Fruit fly (Drosophila melanogaster) whole organism, pupa: ENCODE measurements around the gene NELF-B.
A peak's percentile ranks its signal among the peaks of the same experiment; 100 is the strongest.

ENCODE experiments used
- CG10348 ChIP-seq: fragments of 200-800 bp; sonication (Bioruptor generic); IDR thresholded peaks from 2 replicates; pipeline ENCODE4 v1.3.6; 2022; ENCODE audit warnings: missing biosample characterization, missing genetic modification characterization
- CG12605 ChIP-seq: fragments of 200-800 bp; sonication (Bioruptor generic); IDR thresholded peaks from 2 replicates; pipeline ENCODE4 v1.3.6; 2022; ENCODE audit warnings: missing biosample characterization, missing genetic modification characterization
- CG13204 ChIP-seq: fragments of 200-800 bp; sonication (Bioruptor generic); optimal IDR thresholded peaks from 2 replicates; lab custom pipeline; 2018; ENCODE audit warnings: missing biosample characterization, mild to moderate bottlenecking, missing genetic modification characterization, moderate library complexity
- CG14655 ChIP-seq: fragments of 200-800 bp; sonication (Bioruptor generic); optimal IDR thresholded peaks from 3 replicates; lab custom pipeline; 2017; ENCODE audit warnings: mild to moderate bottlenecking, missing biosample characterization, missing genetic modification reagents, missing genetic modification characterization
- CG15710 ChIP-seq: fragments of 200-800 bp; sonication (Bioruptor generic); optimal IDR thresholded peaks from 2 replicates; lab custom pipeline; 2018; ENCODE audit warnings: missing biosample characterization, mild to moderate bottlenecking, missing genetic modification characterization, moderate library complexity
- CG17806 ChIP-seq: fragments of 200-800 bp; sonication (Bioruptor generic); optimal IDR thresholded peaks from 2 replicates; lab custom pipeline; 2018; ENCODE audit warnings: missing biosample characterization, mild to moderate bottlenecking, missing genetic modification characterization, moderate library complexity
- CG32121 ChIP-seq: fragments of 200-800 bp; sonication (Bioruptor generic); IDR thresholded peaks from 2 replicates; pipeline ENCODE4 v1.3.6; 2022; ENCODE audit warnings: missing biosample characterization, missing genetic modification characterization
- CG34367 ChIP-seq: fragments of 200-800 bp; sonication (Bioruptor generic); optimal IDR thresholded peaks from 2 replicates; lab custom pipeline; 2018; ENCODE audit warnings: missing biosample characterization, mild to moderate bottlenecking, missing genetic modification characterization
- CG4496 ChIP-seq: fragments of 200-800 bp; sonication (Bioruptor generic); IDR thresholded peaks from 3 replicates; pipeline ENCODE4 v1.3.6; 2022; ENCODE audit warnings: missing biosample characterization, missing genetic modification characterization
- CG8159 ChIP-seq: fragments of 200-800 bp; sonication (Bioruptor generic); optimal IDR thresholded peaks from 3 replicates; lab custom pipeline; 2018; ENCODE audit warnings: missing biosample characterization, mild to moderate bottlenecking, missing genetic modification characterization, moderate library complexity
- CG8301 ChIP-seq: fragments of 200-800 bp; sonication (Bioruptor generic); optimal IDR thresholded peaks from 2 replicates; lab custom pipeline; 2018; ENCODE audit warnings: missing biosample characterization, mild to moderate bottlenecking, missing genetic modification characterization
- CG9948 ChIP-seq: fragments of 200-800 bp; sonication (Bioruptor generic); optimal IDR thresholded peaks from 2 replicates; lab custom pipeline; 2018; ENCODE audit warnings: missing biosample characterization, mild to moderate bottlenecking, missing genetic modification characterization, moderate library complexity
- D1 ChIP-seq: fragments of 200-800 bp; sonication (Bioruptor generic); optimal IDR thresholded peaks from 2 replicates; lab custom pipeline; 2018; ENCODE audit warnings: missing biosample characterization, mild to moderate bottlenecking, missing genetic modification characterization, moderate library complexity
- EcR ChIP-seq: fragments of 200-800 bp; sonication (Bioruptor generic); optimal IDR thresholded peaks from 3 replicates; lab custom pipeline; 2019; ENCODE audit warnings: missing biosample characterization, missing genetic modification characterization, mild to moderate bottlenecking, moderate library complexity, missing genetic modification reagents
- Ets98B ChIP-seq: fragments of 200-800 bp; sonication (Bioruptor generic); IDR thresholded peaks from 2 replicates; pipeline ENCODE4 v1.3.6; 2022; ENCODE audit warnings: missing biosample characterization, missing genetic modification characterization
- Pif1A ChIP-seq: fragments of 200-800 bp; sonication (Bioruptor generic); optimal IDR thresholded peaks from 3 replicates; lab custom pipeline; 2016; ENCODE audit warnings: missing biosample characterization, missing genetic modification characterization
- Pif1B ChIP-seq: fragments of 200-800 bp; sonication (Bioruptor generic); optimal IDR thresholded peaks from 3 replicates; lab custom pipeline; 2016; ENCODE audit warnings: missing biosample characterization, missing genetic modification characterization
- Snoo ChIP-seq: fragments of 200-800 bp; sonication (Bioruptor generic); optimal IDR thresholded peaks from 3 replicates; lab custom pipeline; 2017; ENCODE audit warnings: missing biosample characterization, mild to moderate bottlenecking, missing genetic modification characterization, inconsistent platforms
- fd96Ca ChIP-seq: fragments of 200-800 bp; sonication (Bioruptor generic); IDR thresholded peaks from 3 replicates; pipeline ENCODE4 v1.3.6; 2022; ENCODE audit warnings: missing biosample characterization, missing genetic modification characterization
- gl ChIP-seq: fragments of 200-800 bp; sonication (Bioruptor generic); optimal IDR thresholded peaks from 2 replicates; lab custom pipeline; 2018; ENCODE audit warnings: missing biosample characterization, mild to moderate bottlenecking, missing genetic modification characterization
- rn ChIP-seq: fragments of 200-800 bp; sonication (Bioruptor generic); IDR thresholded peaks from 2 replicates; pipeline ENCODE4 v1.3.6; 2022; ENCODE audit warnings: missing biosample characterization, missing genetic modification characterization

The NELF-B gene

DNA sequence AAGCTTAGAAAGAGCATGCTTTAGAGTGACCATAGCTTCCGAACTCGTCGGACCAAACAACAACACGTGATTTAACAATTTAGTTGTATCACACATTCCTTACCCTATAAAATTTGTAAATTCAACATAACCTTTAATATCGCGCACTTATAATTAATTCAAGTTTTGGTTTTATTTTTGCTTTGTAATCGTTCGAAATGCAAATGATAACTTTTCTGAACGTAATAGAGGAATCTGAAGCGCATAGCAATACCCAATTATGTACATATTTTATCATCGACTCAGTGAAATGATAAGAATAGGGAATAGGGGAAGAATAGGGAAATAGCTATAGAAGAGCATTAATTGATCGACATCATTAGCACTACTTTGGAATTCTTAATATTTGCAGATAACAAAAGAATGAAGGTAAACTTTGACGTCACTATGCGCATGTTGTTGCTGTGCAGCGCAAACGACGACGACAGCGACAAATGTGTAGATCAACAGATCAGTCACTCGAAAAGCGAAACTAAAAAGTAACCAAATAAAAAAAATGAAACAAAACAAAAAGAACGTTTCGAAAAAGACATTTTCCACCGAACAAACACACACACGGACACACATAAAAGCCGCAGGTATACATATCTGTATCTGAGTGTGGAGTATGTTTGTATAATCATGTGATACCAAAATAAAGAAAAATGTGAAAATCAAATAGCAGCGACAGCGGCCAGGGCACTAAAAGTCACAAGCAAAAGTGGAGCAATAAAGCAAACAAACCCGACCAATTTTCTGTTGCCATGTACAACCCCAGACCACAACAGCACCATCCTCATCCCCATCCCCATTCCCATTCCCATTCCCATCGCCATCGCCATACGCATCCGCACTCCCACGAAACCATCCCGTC lies 20.6 kb downstream of the NELF-B start:
- TF ChIP-seq CG10348 (GFP tag; lab: Robert Waterston, UW) (no peak), Pif1A (GFP tag; lab: Kevin White, UChicago) (no peak), CG9948 (no peak), CG34367 (tag; lab: Kevin White, UChicago) (no peak), Ets98B (GFP tag; lab: Robert Waterston, UW) (no peak), Snoo (tag; lab: Kevin White, UChicago) (no peak), gl (tag; lab: Kevin White, UChicago) (no peak), CG32121 (GFP tag; lab: Robert Waterston, UW) (no peak), CG8159 (tag; lab: Kevin White, UChicago) (no peak), Pif1B (GFP tag; lab: Kevin White, UChicago) (no peak), CG12605 (GFP tag; lab: Robert Waterston, UW) (no peak)
- TF ChIP-seq, all 21 proteins: peak for 0

dm6 chrX:7706398-7707349 lies 21.5 kb downstream of the NELF-B start:
- peak; percentile 98 for TF ChIP-seq CG12605 (GFP tag; lab: Robert Waterston, UW)
- peak; percentile 99 for TF ChIP-seq Pif1B (GFP tag; lab: Kevin White, UChicago)
- TF ChIP-seq fd96Ca (GFP tag; lab: Robert Waterston, UW) = peak; percentile 96
- peak; percentile 98 for TF ChIP-seq CG9948
- peak; percentile 94 for TF ChIP-seq D1 (tag; lab: Kevin White, UChicago)
- peak; percentile 96 for TF ChIP-seq gl (tag; lab: Kevin White, UChicago)
- TF ChIP-seq CG34367 (tag; lab: Kevin White, UChicago) = peak; percentile 98
- peak; percentile 77 for TF ChIP-seq EcR (GFP tag; lab: Kevin White, UChicago)
- peak; percentile 99 for TF ChIP-seq CG17806 (tag; lab: Kevin White, UChicago)
- TF ChIP-seq CG10348 (GFP tag; lab: Robert Waterston, UW) = peak; percentile 93
- peak; percentile 99 for TF ChIP-seq CG32121 (GFP tag; lab: Robert Waterston, UW)
- peak; percentile 96 for TF ChIP-seq Snoo (tag; lab: Kevin White, UChicago)
- peak; percentile 99 for TF ChIP-seq Ets98B (GFP tag; lab: Robert Waterston, UW)
- TF ChIP-seq CG8159 (tag; lab: Kevin White, UChicago) = peak; percentile 99
- peak; percentile 97 for TF ChIP-seq Pif1A (GFP tag; lab: Kevin White, UChicago)
- TF ChIP-seq CG15710 (tag; lab: Kevin White, UChicago) = peak; percentile 99
- TF ChIP-seq CG8301 (tag; lab: Kevin White, UChicago) = peak; percentile 97
- peak; percentile 96 for TF ChIP-seq CG13204 (GFP tag; lab: Kevin White, UChicago)
- TF ChIP-seq rn (GFP tag; lab: Robert Waterston, UW) = peak; percentile 96
- peak; percentile 98 for TF ChIP-seq CG14655 (GFP tag; lab: Kevin White, UChicago)
- peak; percentile 99 for TF ChIP-seq CG4496 (GFP tag; lab: Robert Waterston, UW)

dm6 chrX:7705175-7706097 lies 22.7 kb downstream of the NELF-B start:
- TF ChIP-seq CG32121 (GFP tag; lab: Robert Waterston, UW) (peak; percentile 81), CG15710 (tag; lab: Kevin White, UChicago) (peak; percentile 93), rn (GFP tag; lab: Robert Waterston, UW) (no peak; the same call in 1 of the 2 replicates), CG13204 (GFP tag; lab: Kevin White, UChicago) (peak; percentile 59), CG17806 (tag; lab: Kevin White, UChicago) (peak; percentile 86), D1 (tag; lab: Kevin White, UChicago) (peak; percentile 85), Snoo (tag; lab: Kevin White, UChicago) (peak; percentile 93), CG34367 (tag; lab: Kevin White, UChicago) (peak; percentile 89), CG8159 (tag; lab: Kevin White, UChicago) (peak; percentile 94), Pif1A (GFP tag; lab: Kevin White, UChicago) (peak; percentile 91), CG9948 (peak; percentile 93), Pif1B (GFP tag; lab: Kevin White, UChicago) (peak; percentile 87), Ets98B (GFP tag; lab: Robert Waterston, UW) (peak; percentile 60), CG12605 (GFP tag; lab: Robert Waterston, UW) (peak; percentile 81), CG4496 (GFP tag; lab: Robert Waterston, UW) (peak; percentile 82), CG8301 (tag; lab: Kevin White, UChicago) (peak; percentile 95), gl (tag; lab: Kevin White, UChicago) (peak; percentile 63), fd96Ca (GFP tag; lab: Robert Waterston, UW) (peak; percentile 82), CG10348 (GFP tag; lab: Robert Waterston, UW) (peak; percentile 41; the same call in 1 of the 2 replicates), EcR (GFP tag; lab: Kevin White, UChicago) (peak; percentile 33), CG14655 (GFP tag; lab: Kevin White, UChicago) (peak; percentile 96)
